Worm (Caenorhabditis elegans) whole organism, late embryonic: Measurements from ENCODE around the gene pot-1.
A peak's percentile ranks its signal among the peaks of the same experiment; 100 is the strongest.

Experiments used
- C08G9.2 ChIP-seq: sonication (generic microtip); optimal IDR thresholded peaks from 2 replicates; lab custom pipeline; 2016; ENCODE audit warnings: mild to moderate bottlenecking, missing genetic modification characterization, moderate library complexity, missing compliant biosample characterization
- C38D4.7 ChIP-seq: fragments of 200-800 bp; sonication (Bioruptor generic); optimal IDR thresholded peaks from 2 replicates; lab custom pipeline; 2018; ENCODE audit warnings: mild to moderate bottlenecking, missing genetic modification characterization, moderate library complexity, missing compliant biosample characterization
- K02D7.2 ChIP-seq: sonication (generic microtip); optimal IDR thresholded peaks from 2 replicates; lab custom pipeline; 2017; ENCODE audit warnings: mild to moderate bottlenecking, missing genetic modification characterization, missing compliant biosample characterization
- K09A11.1 ChIP-seq: sonication (generic microtip); optimal IDR thresholded peaks from 2 replicates; lab custom pipeline; 2017; ENCODE audit warnings: antibody characterized with exemption, mild to moderate bottlenecking, missing genetic modification characterization, missing compliant biosample characterization; ENCODE audit not compliant: insufficient read depth
- T23F11.4 ChIP-seq: fragments of 200-800 bp; sonication (Bioruptor generic); optimal IDR thresholded peaks from 2 replicates; lab custom pipeline; 2018; ENCODE audit warnings: mild to moderate bottlenecking, missing genetic modification characterization, missing compliant biosample characterization
- Y22D7AL.16 ChIP-seq: sonication (generic microtip); optimal IDR thresholded peaks from 2 replicates; lab custom pipeline; 2016; ENCODE audit warnings: missing genetic modification characterization, missing compliant biosample characterization
- ceh-18 ChIP-seq: sonication (generic microtip); optimal IDR thresholded peaks from 2 replicates; lab custom pipeline; 2016; ENCODE audit warnings: missing genetic modification characterization, missing compliant biosample characterization
- ceh-2 ChIP-seq: sonication (generic microtip); optimal IDR thresholded peaks from 2 replicates; lab custom pipeline; 2016; ENCODE audit warnings: missing genotype, missing genetic modification characterization, missing compliant biosample characterization
- ceh-24 ChIP-seq: sonication (generic microtip); optimal IDR thresholded peaks from 2 replicates; lab custom pipeline; 2016; ENCODE audit warnings: mild to moderate bottlenecking, missing genetic modification characterization, missing compliant biosample characterization
- ceh-30 ChIP-seq: fragments of 150-350 bp; optimal IDR thresholded peaks from 2 replicates; lab custom pipeline; 2014; ENCODE audit warnings: missing biosample characterization, missing genetic modification characterization
- ceh-31 ChIP-seq: sonication (generic microtip); optimal IDR thresholded peaks from 2 replicates; lab custom pipeline; 2016; ENCODE audit warnings: missing genetic modification characterization, missing compliant biosample characterization
- ceh-45 ChIP-seq: fragments of 200-800 bp; sonication (Bioruptor generic); IDR thresholded peaks from 2 replicates; pipeline ENCODE4 v1.3.6; 2022; ENCODE audit warnings: missing genetic modification reagents, missing genetic modification characterization, missing compliant biosample characterization
- ceh-48 ChIP-seq: sonication (generic microtip); optimal IDR thresholded peaks from 2 replicates; lab custom pipeline; 2016; ENCODE audit warnings: missing genetic modification characterization, inconsistent platforms, missing compliant biosample characterization
- ceh-6 ChIP-seq: fragments of 200-800 bp; sonication (Bioruptor generic); optimal IDR thresholded peaks from 2 replicates; lab custom pipeline; 2018; ENCODE audit warnings: mild to moderate bottlenecking, missing genetic modification characterization, missing compliant biosample characterization
- che-1 ChIP-seq: sonication (generic microtip); optimal IDR thresholded peaks from 2 replicates; lab custom pipeline; 2016; ENCODE audit warnings: mild to moderate bottlenecking, missing genetic modification characterization, missing compliant biosample characterization
- dve-1 ChIP-seq: sonication (generic microtip); optimal IDR thresholded peaks from 2 replicates; lab custom pipeline; 2017; ENCODE audit warnings: antibody characterized with exemption, mild to moderate bottlenecking, missing genetic modification characterization, missing compliant biosample characterization
- elt-2 ChIP-seq: sonication (generic microtip); optimal IDR thresholded peaks from 2 replicates; lab custom pipeline; 2016; ENCODE audit warnings: missing genetic modification reagents, missing genetic modification characterization, missing compliant biosample characterization
- elt-4 ChIP-seq: sonication (generic microtip); optimal IDR thresholded peaks from 2 replicates; lab custom pipeline; 2016; ENCODE audit warnings: missing genetic modification characterization, missing compliant biosample characterization
- ets-4 ChIP-seq: sonication (generic microtip); optimal IDR thresholded peaks from 2 replicates; lab custom pipeline; 2016; ENCODE audit warnings: missing genetic modification characterization, missing compliant biosample characterization
- eyg-1 ChIP-seq: sonication (generic microtip); optimal IDR thresholded peaks from 2 replicates; lab custom pipeline; 2016; ENCODE audit warnings: missing genotype, missing genetic modification characterization, missing compliant biosample characterization
- fax-1 ChIP-seq: sonication (generic microtip); optimal IDR thresholded peaks from 2 replicates; lab custom pipeline; 2016; ENCODE audit warnings: missing genotype, missing genetic modification characterization, missing compliant biosample characterization
- fkh-10 ChIP-seq: fragments of 150-350 bp; optimal IDR thresholded peaks from 2 replicates; lab custom pipeline; 2014; ENCODE audit warnings: missing biosample characterization, missing genetic modification reagents, missing genetic modification characterization
- gmeb-2 ChIP-seq: sonication (generic microtip); optimal IDR thresholded peaks from 2 replicates; lab custom pipeline; 2016; ENCODE audit warnings: missing genetic modification characterization, inconsistent platforms, missing compliant biosample characterization
- hlh-15 ChIP-seq: sonication (generic microtip); optimal IDR thresholded peaks from 2 replicates; lab custom pipeline; 2016; ENCODE audit warnings: missing genetic modification characterization, missing compliant biosample characterization
- hlh-8 ChIP-seq: sonication (generic microtip); optimal IDR thresholded peaks from 2 replicates; lab custom pipeline; 2016; ENCODE audit warnings: missing genotype, missing genetic modification characterization, missing compliant biosample characterization
- lim-6 ChIP-seq: sonication (generic microtip); optimal IDR thresholded peaks from 2 replicates; lab custom pipeline; 2016; ENCODE audit warnings: missing genetic modification characterization, missing compliant biosample characterization
- mec-3 ChIP-seq: sonication (generic microtip); optimal IDR thresholded peaks from 2 replicates; lab custom pipeline; 2016; ENCODE audit warnings: borderline replicate concordance, missing genetic modification characterization, missing compliant biosample characterization
- nfya-1 ChIP-seq: sonication (generic microtip); optimal IDR thresholded peaks from 2 replicates; lab custom pipeline; 2017; ENCODE audit warnings: missing genetic modification characterization, mild to moderate bottlenecking, missing compliant biosample characterization, antibody characterized with exemption, moderate library complexity
- nhr-11 ChIP-seq: fragments of 150-350 bp; optimal IDR thresholded peaks from 2 replicates; lab custom pipeline; 2014; ENCODE audit warnings: missing biosample characterization, missing genetic modification characterization
- nhr-232 ChIP-seq: sonication (generic microtip); optimal IDR thresholded peaks from 2 replicates; lab custom pipeline; 2016; ENCODE audit warnings: missing genetic modification characterization, missing compliant biosample characterization
- npax-4 ChIP-seq: sonication (generic microtip); optimal IDR thresholded peaks from 2 replicates; lab custom pipeline; 2016; ENCODE audit warnings: missing genetic modification characterization, missing compliant biosample characterization
- odd-2 ChIP-seq: sonication (generic microtip); optimal IDR thresholded peaks from 2 replicates; lab custom pipeline; 2017; ENCODE audit warnings: antibody characterized with exemption, mild to moderate bottlenecking, missing genetic modification characterization, missing compliant biosample characterization
- pag-3 ChIP-seq: sonication (generic microtip); optimal IDR thresholded peaks from 2 replicates; lab custom pipeline; 2016; ENCODE audit warnings: missing compliant biosample characterization, missing genetic modification characterization, borderline replicate concordance
- pat-9 ChIP-seq: fragments of 200-800 bp; sonication (Bioruptor generic); optimal IDR thresholded peaks from 2 replicates; lab custom pipeline; 2018; ENCODE audit warnings: mild to moderate bottlenecking, missing genetic modification characterization, moderate library complexity, missing compliant biosample characterization
- pax-1 ChIP-seq: fragments of 150-350 bp; optimal IDR thresholded peaks from 2 replicates; lab custom pipeline; 2014; ENCODE audit warnings: missing biosample characterization, missing genetic modification characterization
- pha-2 ChIP-seq: sonication (generic microtip); optimal IDR thresholded peaks from 2 replicates; lab custom pipeline; 2017; ENCODE audit warnings: mild to moderate bottlenecking, missing genetic modification characterization, missing compliant biosample characterization
- pha-4 ChIP-seq: fragments of 150-350 bp; optimal IDR thresholded peaks from 2 replicates; lab custom pipeline; 2018; ENCODE audit warnings: missing biosample characterization, missing genetic modification reagents, missing genetic modification characterization
- pqm-1 ChIP-seq: sonication (generic microtip); optimal IDR thresholded peaks from 2 replicates; lab custom pipeline; 2016; ENCODE audit warnings: missing genetic modification characterization, missing compliant biosample characterization
- pros-1 ChIP-seq: fragments of 150-350 bp; optimal IDR thresholded peaks from 2 replicates; lab custom pipeline; 2014; ENCODE audit warnings: missing biosample characterization, missing genetic modification reagents, missing genetic modification characterization
- ref-2 ChIP-seq: sonication (generic microtip); optimal IDR thresholded peaks from 2 replicates; lab custom pipeline; 2016; ENCODE audit warnings: missing genetic modification characterization, missing compliant biosample characterization
- rnt-1 ChIP-seq: sonication (generic microtip); optimal IDR thresholded peaks from 2 replicates; lab custom pipeline; 2016; ENCODE audit warnings: missing genetic modification characterization, missing compliant biosample characterization
- sox-2 ChIP-seq: fragments of 200-800 bp; sonication (Bioruptor generic); IDR thresholded peaks from 2 replicates; pipeline ENCODE4 v1.3.6; 2022; ENCODE audit warnings: missing genetic modification reagents, missing genetic modification characterization, missing compliant biosample characterization
- syd-9 ChIP-seq: sonication (generic microtip); optimal IDR thresholded peaks from 2 replicates; lab custom pipeline; 2016; ENCODE audit warnings: mild to moderate bottlenecking, missing genetic modification characterization, moderate library complexity, missing compliant biosample characterization
- tbx-2 ChIP-seq: sonication (generic microtip); optimal IDR thresholded peaks from 2 replicates; lab custom pipeline; 2016; ENCODE audit warnings: missing genetic modification characterization, missing compliant biosample characterization
- tbx-7 ChIP-seq: sonication (generic microtip); optimal IDR thresholded peaks from 2 replicates; lab custom pipeline; 2016; ENCODE audit warnings: missing genotype, missing genetic modification characterization, missing compliant biosample characterization
- zip-5 ChIP-seq: sonication (generic microtip); optimal IDR thresholded peaks from 2 replicates; lab custom pipeline; 2016; ENCODE audit warnings: missing genetic modification characterization, missing compliant biosample characterization

The pot-1 gene

DNA sequence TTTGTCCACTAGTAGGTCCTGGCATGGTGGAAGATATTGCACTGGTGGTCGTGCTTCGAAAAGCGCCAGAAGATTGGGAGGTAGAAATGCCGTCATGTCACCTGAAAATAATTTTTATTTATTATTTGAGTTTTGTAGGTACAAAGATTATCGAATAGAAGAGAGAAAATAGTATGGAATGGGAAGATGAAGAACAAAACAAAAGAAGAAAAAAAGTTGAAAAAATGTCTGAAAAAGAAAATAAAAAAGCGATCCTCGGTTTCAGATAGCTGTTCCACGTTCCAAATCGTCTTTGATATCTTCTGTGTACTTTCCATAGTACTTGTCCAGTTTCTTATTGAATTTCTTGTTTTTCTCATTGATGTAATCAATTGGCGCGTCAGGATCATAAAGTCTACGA is 27.6 kb upstream of the pot-1 start, which contains the start of gene rnp-7:
rnp-7 (minus strand) TSS at position 101 of the 400 bp plus-strand sequence.
- no peak for TF ChIP-seq pax-1
- no peak for TF ChIP-seq nfya-1
- TF ChIP-seq elt-4 (tag; lab: Kevin White, UChicago), result no peak
- TF ChIP-seq npax-4 (tag; lab: Kevin White, UChicago), result no peak
- TF ChIP-seq K02D7.2, result no peak
- no peak for TF ChIP-seq nhr-232 (tag; lab: Kevin White, UChicago)
- no peak for TF ChIP-seq hlh-15
- TF ChIP-seq rnt-1, result no peak
- TF ChIP-seq che-1 (tag; lab: Kevin White, UChicago), result no peak
- no peak for TF ChIP-seq syd-9
- TF ChIP-seq hlh-8, result no peak
- TF ChIP-seq fkh-10 (GFP tag; lab: Kevin White, UChicago), result no peak
- TF ChIP-seq mec-3, result no peak
- no peak for TF ChIP-seq ceh-45
- TF ChIP-seq tbx-2, result no peak
- TF ChIP-seq odd-2 (tag; lab: Kevin White, UChicago), result no peak
- no peak for TF ChIP-seq pha-4 (tag; lab: Kevin White, UChicago)
- TF ChIP-seq gmeb-2 (tag; lab: Kevin White, UChicago), result no peak

DNA sequence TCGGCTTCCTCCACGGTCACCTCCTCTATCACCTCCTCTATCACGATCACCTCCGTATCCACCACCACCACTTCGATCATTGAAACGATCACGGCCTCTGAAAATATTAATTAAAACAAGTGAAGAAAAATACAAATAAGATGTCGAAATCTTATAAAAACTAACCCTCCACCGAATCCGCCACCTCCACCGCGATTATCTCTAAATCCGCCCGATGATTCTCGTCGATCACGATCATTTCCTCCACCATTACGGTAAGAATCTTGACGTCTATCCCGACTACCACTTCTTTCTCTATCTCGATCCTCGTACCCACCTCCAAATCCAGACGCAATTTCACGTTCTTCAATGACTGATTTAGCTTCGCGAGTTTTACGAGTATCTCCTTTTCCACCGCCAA is 25.8 kb upstream of the pot-1 start:
- TF ChIP-seq ceh-2, result no peak
- TF ChIP-seq dve-1 (tag; lab: Kevin White, UChicago), result no peak
- no peak for TF ChIP-seq T23F11.4 (GFP tag; lab: Kevin White, UChicago)
- TF ChIP-seq nhr-11 (tag; lab: Kevin White, UChicago), result no peak
- TF ChIP-seq ceh-18, result no peak

DNA sequence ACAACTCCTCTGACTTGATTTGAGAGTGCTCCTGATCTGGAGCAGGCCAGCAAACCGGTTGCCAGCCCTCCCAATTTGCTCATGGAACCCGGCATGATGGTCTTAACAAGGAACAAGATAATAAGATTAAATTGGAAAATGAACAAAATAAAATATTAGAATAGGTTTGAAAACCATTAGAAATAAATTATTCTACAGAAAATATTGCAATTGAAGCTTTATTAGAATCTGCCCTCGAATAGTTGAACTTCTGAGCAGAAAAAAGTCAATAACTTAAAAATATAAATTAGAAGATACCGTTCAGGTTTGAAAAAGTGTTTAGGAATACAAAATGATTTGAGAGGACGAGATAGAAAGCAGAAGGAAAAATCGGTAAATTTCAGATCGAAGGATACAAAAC is 25.2 kb upstream of the pot-1 start, which contains the start of gene nuo-4:
nuo-4 (minus strand) TSS at position 101 of the 400 bp plus-strand sequence.
- TF ChIP-seq dve-1 (tag; lab: Kevin White, UChicago) (no peak), sox-2 (GFP tag; lab: Robert Waterston, UW) (no peak), elt-4 (tag; lab: Kevin White, UChicago) (no peak)
- TF ChIP-seq, all 69 proteins: peak for 0

DNA sequence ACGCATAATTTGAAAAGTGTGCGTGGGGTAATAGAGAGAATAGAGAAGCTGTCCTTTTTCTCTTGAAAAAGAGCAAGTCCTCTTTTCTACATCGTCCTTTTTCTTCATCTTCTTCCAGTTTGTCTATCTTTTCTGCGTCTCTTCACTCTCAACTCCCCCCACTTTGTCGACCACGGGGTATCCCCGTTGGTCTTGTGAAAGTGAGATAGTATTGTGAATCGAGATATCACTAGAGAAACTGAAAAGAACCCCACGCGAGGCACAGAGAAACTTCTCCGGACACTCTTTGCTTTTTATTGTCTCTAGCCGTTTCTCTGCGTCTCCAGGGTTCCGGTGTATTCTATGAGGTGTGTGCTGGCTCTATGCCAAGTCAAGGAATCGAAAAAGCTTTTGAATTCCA is 22.2 kb upstream of the pot-1 start:
- TF ChIP-seq che-1 (tag; lab: Kevin White, UChicago) (no peak), nhr-232 (tag; lab: Kevin White, UChicago) (no peak), rnt-1 (peak; percentile 80), nhr-11 (tag; lab: Kevin White, UChicago) (no peak), T23F11.4 (GFP tag; lab: Kevin White, UChicago) (no peak), ref-2 (peak; percentile 74), ceh-24 (tag; lab: Kevin White, UChicago) (no peak), fkh-10 (GFP tag; lab: Kevin White, UChicago) (peak; percentile 48), pros-1 (tag; lab: Kevin White, UChicago) (peak; percentile 84), Y22D7AL.16 (no peak), ets-4 (tag; lab: Kevin White, UChicago) (peak; percentile 68), zip-5 (peak; percentile 3), odd-2 (tag; lab: Kevin White, UChicago) (no peak), ceh-45 (no peak), pat-9 (peak; percentile 34), ceh-18 (peak; percentile 90), syd-9 (no peak), ceh-48 (tag; lab: Kevin White, UChicago) (no peak), ceh-31 (tag; lab: Kevin White, UChicago) (peak; percentile 83), hlh-15 (no peak), tbx-7 (tag; lab: Kevin White, UChicago) (no peak), K09A11.1 (tag; lab: Kevin White, UChicago) (peak; percentile 65), pag-3 (tag; lab: Kevin White, UChicago) (no peak), tbx-2 (peak; percentile 89), fax-1 (tag; lab: Kevin White, UChicago) (peak; percentile 3), C08G9.2 (tag; lab: Kevin White, UChicago) (peak; percentile 47), ceh-30 (tag; lab: Kevin White, UChicago) (no peak), lim-6 (no peak), gmeb-2 (tag; lab: Kevin White, UChicago) (no peak), ceh-6 (GFP tag; lab: Kevin White, UChicago) (no peak), dve-1 (tag; lab: Kevin White, UChicago) (peak; percentile 41), eyg-1 (tag; lab: Kevin White, UChicago) (no peak), elt-2 (tag; lab: Kevin White, UChicago) (no peak), C38D4.7 (GFP tag; lab: Kevin White, UChicago) (no peak), pha-2 (no peak), pqm-1 (tag; lab: Kevin White, UChicago) (peak; percentile 71), nfya-1 (peak; percentile 93)
